Fruit fly (Drosophila melanogaster): ENCODE results near the gene r.
A peak's percentile ranks its signal among the peaks of the same experiment; 100 is the strongest.

r gene

DNA sequence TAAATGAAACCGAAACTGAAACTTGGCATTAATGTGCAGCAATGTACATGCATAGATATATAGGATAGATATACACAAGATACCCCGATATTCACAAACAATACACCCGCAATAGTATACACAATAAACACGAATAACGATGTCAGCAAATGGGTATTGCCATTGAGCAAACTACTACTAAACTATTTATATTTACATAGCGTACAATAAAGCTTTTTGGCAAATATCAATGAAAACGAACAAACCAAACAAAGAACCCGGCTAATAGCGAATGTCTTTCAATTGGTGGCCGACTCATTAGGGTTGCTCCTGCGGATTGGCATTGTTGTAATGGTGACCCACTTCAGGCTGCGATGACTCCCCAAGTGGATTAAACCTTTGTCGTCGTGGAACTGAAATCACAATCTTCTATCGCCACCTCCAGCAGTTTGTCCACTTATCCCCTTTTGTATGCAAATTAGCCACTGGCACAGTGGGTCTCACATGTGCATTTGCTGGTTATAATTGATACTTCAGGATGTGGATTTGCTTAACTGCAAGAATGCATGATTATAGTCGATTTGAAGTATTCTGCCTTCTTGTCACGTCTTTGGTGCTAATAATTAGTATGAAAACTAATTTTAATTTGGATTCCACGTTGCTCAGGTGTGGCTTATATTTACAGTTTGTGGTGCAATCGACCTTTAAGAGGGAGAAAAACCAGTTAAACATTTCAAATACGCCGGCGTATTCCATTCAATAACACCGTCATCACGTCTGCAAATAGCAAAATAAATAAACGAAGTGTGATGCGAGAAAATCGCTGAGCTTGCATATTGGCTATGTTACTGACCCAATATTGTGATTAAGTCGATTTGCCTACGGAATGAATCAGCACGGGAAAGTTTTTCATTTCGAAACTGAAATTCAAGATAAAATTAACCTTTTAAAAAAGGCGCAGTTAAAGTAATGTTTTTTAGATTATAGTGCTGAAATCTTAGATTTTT is 4.8 kb upstream of the r start (continued):
- TF ChIP-seq CG12155 (GFP tag; optimal IDR thresholded peaks at IDR 0.05): no peak
- TF ChIP-seq zfh2 (GFP tag; optimal IDR thresholded peaks at IDR 0.05): no peak
- no peak for TF ChIP-seq chn (GFP tag; optimal IDR thresholded peaks at IDR 0.05)
- no peak for TF ChIP-seq maf-S (GFP tag; optimal IDR thresholded peaks at IDR 0.05)
- TF ChIP-seq en (GFP tag; optimal IDR thresholded peaks at IDR 0.05): peak; percentile 75
- peak; percentile 34; the same call in 1 of the 2 replicates for TF ChIP-seq CG9932 (GFP tag; IDR thresholded peaks at IDR 0.05)
- no peak for TF ChIP-seq CG9797 (GFP tag; optimal IDR thresholded peaks at IDR 0.05)
- peak; percentile 3 for TF ChIP-seq MTF-1 (GFP tag; optimal IDR thresholded peaks at IDR 0.05; ENCODE audit: borderline replicate concordance)
- peak; percentile 38 for TF ChIP-seq CG12769 (tag; optimal IDR thresholded peaks at IDR 0.05)
- no peak for TF ChIP-seq Jarid2 (GFP tag; optimal IDR thresholded peaks at IDR 0.05)
- no peak for TF ChIP-seq tio (GFP tag; optimal IDR thresholded peaks at IDR 0.05)
- TF ChIP-seq CG10959 (GFP tag; IDR thresholded peaks at IDR 0.05): no peak
- no peak for TF ChIP-seq da (GFP tag; optimal IDR thresholded peaks at IDR 0.05)
- no peak for TF ChIP-seq shn (GFP tag; optimal IDR thresholded peaks at IDR 0.05)
- TF ChIP-seq chm (GFP tag; IDR thresholded peaks at IDR 0.05): no peak
- TF ChIP-seq CG6765 (GFP tag; optimal IDR thresholded peaks at IDR 0.05): no peak
- peak; percentile 64 for TF ChIP-seq H15 (GFP tag; IDR thresholded peaks at IDR 0.05)
- peak; percentile 6 for TF ChIP-seq CG12104 (GFP tag; optimal IDR thresholded peaks at IDR 0.05)
- TF ChIP-seq CG1832 (GFP tag; optimal IDR thresholded peaks at IDR 0.05): no peak
- no peak for TF ChIP-seq CG18764 (GFP tag; optimal IDR thresholded peaks at IDR 0.05)
- peak; percentile 41; the same call in 1 of the 2 replicates for TF ChIP-seq Ada2b (GFP tag; IDR thresholded peaks at IDR 0.05)
- peak; percentile 36 for TF ChIP-seq eyg (GFP tag; optimal IDR thresholded peaks at IDR 0.05)
- TF ChIP-seq scrt (GFP tag; optimal IDR thresholded peaks at IDR 0.05): no peak
- TF ChIP-seq Hsf (GFP tag; optimal IDR thresholded peaks at IDR 0.05): peak; percentile 28
- peak; percentile 59 for TF ChIP-seq Ets97D (GFP tag; optimal IDR thresholded peaks at IDR 0.05)
- TF ChIP-seq CG7987 (GFP tag; optimal IDR thresholded peaks at IDR 0.05): no peak
- TF ChIP-seq pho (GFP tag; optimal IDR thresholded peaks at IDR 0.05): no peak
- TF ChIP-seq CG6683 (GFP tag; optimal IDR thresholded peaks at IDR 0.05): no peak
- no peak for TF ChIP-seq Aef1 (GFP tag; IDR thresholded peaks at IDR 0.05)
- no peak for TF ChIP-seq cato (GFP tag; optimal IDR thresholded peaks at IDR 0.05; ENCODE audit: borderline replicate concordance)
- TF ChIP-seq CG18476 (GFP tag; optimal IDR thresholded peaks at IDR 0.05): no peak
- TF ChIP-seq tna (GFP tag; IDR thresholded peaks at IDR 0.05; ENCODE audit: partially characterized antibody): no peak
- TF ChIP-seq Dek (tag; optimal IDR thresholded peaks at IDR 0.05): no peak
- TF ChIP-seq gcm (GFP tag; optimal IDR thresholded peaks at IDR 0.05): no peak
- TF ChIP-seq sisA (GFP tag; IDR thresholded peaks at IDR 0.05): no peak
- TF ChIP-seq Hr78 (GFP tag; optimal IDR thresholded peaks at IDR 0.05): peak in 1 of 2 experiments; percentile 30
- TF ChIP-seq CG10543 (GFP tag; optimal IDR thresholded peaks at IDR 0.05): peak; percentile 22
- TF ChIP-seq CG8478 (optimal IDR thresholded peaks at IDR 0.05): no peak
- no peak for TF ChIP-seq CG2116 (GFP tag; optimal IDR thresholded peaks at IDR 0.05)
- no peak for TF ChIP-seq Deaf1 (tag; optimal IDR thresholded peaks at IDR 0.05)
- peak; percentile 51 for TF ChIP-seq gem (tag; optimal IDR thresholded peaks at IDR 0.05)
- TF ChIP-seq CG9215 (GFP tag; IDR thresholded peaks at IDR 0.05): no peak
- peak; percentile 15; the same call in 1 of the 3 replicates for TF ChIP-seq CG6175 (GFP tag; IDR thresholded peaks at IDR 0.05)
- TF ChIP-seq CG1647 (GFP tag; optimal IDR thresholded peaks at IDR 0.05): no peak
- TF ChIP-seq CG16863 (GFP tag; optimal IDR thresholded peaks at IDR 0.05): no peak
- peak; percentile 66 for TF ChIP-seq Xrp1 (GFP tag; IDR thresholded peaks at IDR 0.05)
- TF ChIP-seq CG12071 (GFP tag; optimal IDR thresholded peaks at IDR 0.05): no peak
- TF ChIP-seq CG10321 (GFP tag; IDR thresholded peaks at IDR 0.05): peak; percentile 60; the same call in 1 of the 2 replicates
- TF ChIP-seq Asciz (GFP tag; optimal IDR thresholded peaks at IDR 0.05): no peak
